Worm (Caenorhabditis elegans): Measurements from ENCODE around the gene dve-1.

DNA sequence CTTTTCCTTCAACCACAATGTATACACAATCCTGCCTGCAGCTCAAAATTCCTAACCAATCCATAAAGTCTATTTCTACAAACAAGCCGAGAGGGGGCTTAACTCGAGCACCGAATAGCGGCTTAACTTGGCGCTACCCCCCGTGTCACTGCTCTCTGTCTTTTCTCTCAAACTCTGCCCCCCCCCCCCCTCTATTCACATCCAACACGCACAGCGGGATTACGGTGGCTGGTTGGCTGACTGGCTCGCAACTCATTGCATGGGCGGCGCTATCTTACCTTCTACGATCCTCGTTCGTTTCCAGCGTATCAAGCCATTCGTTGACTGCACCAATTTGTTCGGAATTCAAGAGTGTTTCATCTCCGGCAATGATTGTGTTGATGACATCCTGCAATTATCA is 2.0 kb downstream of the dve-1 start:
- TF ChIP-seq dao-5 (tag; optimal IDR thresholded peaks at IDR 0.05) (no peak), W03F9.2 (tag; optimal IDR thresholded peaks at IDR 0.05) (no peak), him-1 (tag; optimal IDR thresholded peaks at IDR 0.05) (no peak)

All from whole organism, L4/young adult.